Fruit fly (Drosophila melanogaster) whole organism, embryonic: Measurements from ENCODE around the gene mfas.

Experiments used
- ATbp ChIP-seq: fragments of 200-800 bp; sonication (Bioruptor generic); optimal IDR thresholded peaks from 2 replicates; lab custom pipeline; 2017; ENCODE audit warnings: missing biosample characterization, mild to moderate bottlenecking, missing genetic modification characterization, missing genetic modification reagents
- Aef1 ChIP-seq: fragments of 200-800 bp; sonication (Bioruptor generic); IDR thresholded peaks from 3 replicates; pipeline ENCODE4 v1.3.6; 2022; ENCODE audit warnings: missing biosample characterization, missing genetic modification characterization
- B-H2 ChIP-seq: fragments of 200-800 bp; sonication (Bioruptor generic); optimal IDR thresholded peaks from 2 replicates; lab custom pipeline; 2018; ENCODE audit warnings: missing biosample characterization, mild to moderate bottlenecking, missing genetic modification characterization
- C15 ChIP-seq: fragments of 200-800 bp; sonication (Bioruptor generic); IDR thresholded peaks from 3 replicates; pipeline ENCODE4 v1.3.6; 2022; ENCODE audit warnings: missing biosample characterization, missing genetic modification characterization
- CG10654 ChIP-seq: fragments of 200-800 bp; sonication (Bioruptor generic); optimal IDR thresholded peaks from 2 replicates; lab custom pipeline; 2016; ENCODE audit warnings: missing biosample characterization, missing genetic modification characterization
- CG12769 ChIP-seq: fragments of 200-800 bp; sonication (Bioruptor generic); optimal IDR thresholded peaks from 2 replicates; lab custom pipeline; 2019; ENCODE audit warnings: missing biosample characterization, mild to moderate bottlenecking, missing genetic modification characterization, moderate library complexity
- CG13123 ChIP-seq: fragments of 200-800 bp; sonication (Bioruptor generic); optimal IDR thresholded peaks from 2 replicates; lab custom pipeline; 2016; ENCODE audit warnings: missing biosample characterization, missing genetic modification characterization
- CG14710 ChIP-seq: fragments of 200-800 bp; sonication (Bioruptor generic); optimal IDR thresholded peaks from 3 replicates; lab custom pipeline; 2019; ENCODE audit warnings: missing biosample characterization, mild to moderate bottlenecking, missing genetic modification characterization, moderate library complexity
- CG16779 ChIP-seq: fragments of 200-800 bp; sonication (Bioruptor generic); IDR thresholded peaks from 2 replicates; pipeline ENCODE4 v1.3.6; 2022; ENCODE audit warnings: missing biosample characterization, missing genetic modification characterization
- CG2712 ChIP-seq: fragments of 200-800 bp; optimal IDR thresholded peaks from 3 replicates; lab custom pipeline; 2019; ENCODE audit warnings: missing biosample characterization, mild to moderate bottlenecking, missing genetic modification characterization, moderate library complexity
- CG30431 ChIP-seq: fragments of 200-800 bp; sonication (Bioruptor generic); optimal IDR thresholded peaks from 2 replicates; lab custom pipeline; 2017; ENCODE audit warnings: missing biosample characterization, missing genetic modification characterization
- CG31441 ChIP-seq: fragments of 200-800 bp; sonication (Bioruptor generic); IDR thresholded peaks from 2 replicates; pipeline ENCODE4 v1.3.6; 2022; ENCODE audit warnings: missing biosample characterization, missing genetic modification characterization
- CG32532 ChIP-seq: fragments of 200-800 bp; sonication (Bioruptor generic); IDR thresholded peaks from 2 replicates; pipeline ENCODE4 v1.3.6; 2022; ENCODE audit warnings: missing biosample characterization, missing genetic modification characterization
- CG34224 ChIP-seq: fragments of 200-800 bp; sonication (Bioruptor generic); IDR thresholded peaks from 3 replicates; pipeline ENCODE4 v1.3.6; 2022; ENCODE audit warnings: missing biosample characterization, missing genetic modification characterization; ENCODE audit not compliant: partially characterized antibody
- CG4328 ChIP-seq: fragments of 200-800 bp; sonication (Bioruptor generic); optimal IDR thresholded peaks from 3 replicates; lab custom pipeline; 2017; ENCODE audit warnings: missing biosample characterization, missing genetic modification reagents, missing genetic modification characterization
- CG4404 ChIP-seq: fragments of 200-800 bp; sonication (Bioruptor generic); IDR thresholded peaks from 2 replicates; pipeline ENCODE4 v1.3.6; 2022; ENCODE audit warnings: missing biosample characterization, missing genetic modification characterization
- CG4820 ChIP-seq: fragments of 200-800 bp; sonication (Bioruptor generic); optimal IDR thresholded peaks from 3 replicates; lab custom pipeline; 2016; ENCODE audit warnings: missing biosample characterization, missing genetic modification characterization
- CG6272 ChIP-seq: fragments of 200-800 bp; sonication (Bioruptor generic); IDR thresholded peaks from 2 replicates; pipeline ENCODE4 v1.3.6; 2022; ENCODE audit warnings: missing biosample characterization, missing genetic modification characterization
- CG6791 ChIP-seq: fragments of 200-800 bp; sonication (Bioruptor generic); IDR thresholded peaks from 3 replicates; pipeline ENCODE4 v1.3.6; 2022; ENCODE audit warnings: missing biosample characterization, missing genetic modification characterization; ENCODE audit not compliant: partially characterized antibody
- CG7271 ChIP-seq: fragments of 200-800 bp; sonication (Bioruptor generic); optimal IDR thresholded peaks from 2 replicates; lab custom pipeline; 2018; ENCODE audit warnings: missing biosample characterization, mild to moderate bottlenecking, missing genetic modification characterization, moderate library complexity
- CG7745 ChIP-seq: fragments of 200-800 bp; sonication (Bioruptor generic); optimal IDR thresholded peaks from 2 replicates; lab custom pipeline; 2018; ENCODE audit warnings: missing biosample characterization, mild to moderate bottlenecking, missing genetic modification characterization, moderate library complexity
- CG8765 ChIP-seq: fragments of 200-800 bp; sonication (Bioruptor generic); IDR thresholded peaks from 2 replicates; pipeline ENCODE4 v1.3.6; 2022; ENCODE audit warnings: missing biosample characterization, missing genetic modification characterization
- Fer1 ChIP-seq: fragments of 200-800 bp; sonication (Bioruptor generic); optimal IDR thresholded peaks from 2 replicates; lab custom pipeline; 2017; ENCODE audit warnings: missing biosample characterization, mild to moderate bottlenecking, missing genetic modification characterization
- Gsc ChIP-seq: fragments of 200-800 bp; sonication (Bioruptor generic); IDR thresholded peaks from 2 replicates; pipeline ENCODE4 v1.3.6; 2022; ENCODE audit warnings: missing biosample characterization, missing genetic modification characterization
- H15 ChIP-seq: fragments of 200-800 bp; sonication (Bioruptor generic); IDR thresholded peaks from 3 replicates; pipeline ENCODE4 v1.3.6; 2022; ENCODE audit warnings: missing biosample characterization, missing genetic modification characterization
- Lhr ChIP-seq: fragments of 200-800 bp; sonication (Bioruptor generic); optimal IDR thresholded peaks from 3 replicates; lab custom pipeline; 2017; ENCODE audit warnings: mild to moderate bottlenecking, missing biosample characterization, missing genetic modification reagents, missing genetic modification characterization
- Oli ChIP-seq: fragments of 200-800 bp; sonication (Bioruptor generic); optimal IDR thresholded peaks from 2 replicates; lab custom pipeline; 2018; ENCODE audit warnings: missing biosample characterization, mild to moderate bottlenecking, missing genetic modification characterization, moderate library complexity
- Xbp1 ChIP-seq: fragments of 200-800 bp; sonication (Bioruptor generic); optimal IDR thresholded peaks from 3 replicates; lab custom pipeline; 2016; ENCODE audit warnings: missing biosample characterization, mild to moderate bottlenecking, missing genetic modification characterization
- ab ChIP-seq: fragments of 200-800 bp; sonication (Bioruptor generic); optimal IDR thresholded peaks from 2 replicates; lab custom pipeline; 2016; ENCODE audit warnings: missing biosample characterization, missing genetic modification characterization
- az2 ChIP-seq: fragments of 200-800 bp; sonication (Bioruptor generic); optimal IDR thresholded peaks from 3 replicates; lab custom pipeline; 2016; ENCODE audit warnings: missing biosample characterization, missing genetic modification characterization
- cad ChIP-seq: fragments of >200 bp; optimal IDR thresholded peaks from 2 replicates; lab custom pipeline; 2017; ENCODE audit warnings: missing biosample characterization, missing genetic modification characterization
- chinmo ChIP-seq: fragments of 200-800 bp; sonication (Bioruptor generic); IDR thresholded peaks from 4 replicates; pipeline ENCODE4 v1.3.6; 2022; ENCODE audit warnings: missing biosample characterization, missing genetic modification characterization; ENCODE audit not compliant: partially characterized antibody
- chm ChIP-seq: fragments of 200-800 bp; sonication (Bioruptor generic); IDR thresholded peaks from 2 replicates; pipeline ENCODE4 v1.3.6; 2022; ENCODE audit warnings: missing biosample characterization, missing genetic modification characterization
- crol ChIP-seq: fragments of 200-800 bp; sonication (Bioruptor generic); IDR thresholded peaks from 2 replicates; pipeline ENCODE4 v1.3.6; 2022; ENCODE audit warnings: missing biosample characterization, missing genetic modification characterization
- cwo ChIP-seq: fragments of 200-800 bp; sonication (Bioruptor generic); optimal IDR thresholded peaks from 3 replicates; lab custom pipeline; 2017; ENCODE audit warnings: missing biosample characterization, missing genetic modification characterization, mild to moderate bottlenecking, moderate library complexity, missing genetic modification reagents
- dpn ChIP-seq, 2 experiments: fragments of 200-800 bp; sonication (Bioruptor generic); optimal IDR thresholded peaks; 3 replicates each; lab custom pipeline; 2016; ENCODE audit warnings: missing biosample characterization in 2 of 2, missing genetic modification characterization in 2 of 2
- ems ChIP-seq: fragments of 200-800 bp; sonication (Bioruptor generic); optimal IDR thresholded peaks from 3 replicates; lab custom pipeline; 2016; ENCODE audit warnings: missing biosample characterization, missing genetic modification characterization
- grn ChIP-seq: fragments of 200-800 bp; sonication (Bioruptor generic); optimal IDR thresholded peaks from 3 replicates; lab custom pipeline; 2017; ENCODE audit warnings: missing biosample characterization, missing genetic modification characterization
- inv ChIP-seq: fragments of 200-800 bp; sonication (Bioruptor generic); IDR thresholded peaks from 2 replicates; pipeline ENCODE4 v1.3.6; 2022; ENCODE audit warnings: missing biosample characterization, missing genetic modification characterization; ENCODE audit not compliant: partially characterized antibody
- org-1 ChIP-seq: fragments of 200-800 bp; sonication (Bioruptor generic); optimal IDR thresholded peaks from 2 replicates; lab custom pipeline; 2017; ENCODE audit warnings: missing biosample characterization, missing genetic modification characterization
- pan ChIP-seq, 4 experiments: fragments of >200 bp in 3 of 4; fragments of 200-800 bp in 1 of 4; sonication (Bioruptor generic) in 1 of 4; optimal IDR thresholded peaks in 3 of 4; IDR thresholded peaks in 1 of 4; 2 replicates each; pipeline versions ENCODE4 v1.3.6 to Lab custom; 2017 to 2022; ENCODE audit warnings: missing biosample characterization in 2 of 4, missing genetic modification characterization in 2 of 4, mixed read lengths in 1 of 4
- pho ChIP-seq: fragments of 200-800 bp; sonication (Bioruptor generic); optimal IDR thresholded peaks from 2 replicates; lab custom pipeline; 2016; ENCODE audit warnings: missing biosample characterization, missing genetic modification characterization
- schlank ChIP-seq: fragments of 200-800 bp; sonication (Bioruptor generic); optimal IDR thresholded peaks from 2 replicates; lab custom pipeline; 2018; ENCODE audit warnings: missing biosample characterization, mild to moderate bottlenecking, missing genetic modification characterization
- scrt ChIP-seq: fragments of 200-800 bp; sonication (Bioruptor generic); optimal IDR thresholded peaks from 2 replicates; lab custom pipeline; 2018; ENCODE audit warnings: missing biosample characterization, mild to moderate bottlenecking, missing genetic modification characterization, moderate library complexity
- sob ChIP-seq: fragments of 200-800 bp; sonication (Bioruptor generic); IDR thresholded peaks from 2 replicates; pipeline ENCODE4 v1.3.6; 2022; ENCODE audit warnings: missing biosample characterization, missing genetic modification characterization
- tgo ChIP-seq: fragments of 200-800 bp; sonication (Bioruptor generic); IDR thresholded peaks from 3 replicates; pipeline ENCODE4 v1.3.6; 2022; ENCODE audit warnings: missing biosample characterization, missing genetic modification characterization
- twi ChIP-seq: fragments of 200-800 bp; optimal IDR thresholded peaks from 2 replicates; lab custom pipeline; 2019; ENCODE audit warnings: missing biosample characterization, mild to moderate bottlenecking, missing genetic modification characterization, moderate library complexity
- unc-4 ChIP-seq: fragments of 200-800 bp; sonication (Bioruptor generic); IDR thresholded peaks from 2 replicates; pipeline ENCODE4 v1.3.6; 2022; ENCODE audit warnings: missing biosample characterization, missing genetic modification characterization; ENCODE audit not compliant: partially characterized antibody
- wek ChIP-seq: fragments of 200-800 bp; sonication (Bioruptor generic); optimal IDR thresholded peaks from 3 replicates; lab custom pipeline; 2018; ENCODE audit warnings: missing biosample characterization, mild to moderate bottlenecking, missing genetic modification characterization, moderate library complexity

The mfas gene

dm6 chr3R:11962739-11963214, 30.3 kb downstream of the mfas start, which contains the start of the genes CG3281 and aurA (continued):
- no peak for TF ChIP-seq wek (GFP tag; lab: Kevin White, UChicago)
- TF ChIP-seq CG2712 = peak; percentile 85
- TF ChIP-seq Gsc = no peak
- TF ChIP-seq scrt (GFP tag; lab: Kevin White, UChicago) = no peak
- TF ChIP-seq ems = peak; percentile 57
- TF ChIP-seq ATbp (GFP tag; lab: Kevin White, UChicago) = no peak
- peak; percentile 81 for TF ChIP-seq CG4404 (GFP tag; lab: Robert Waterston, UW)
- peak; percentile 77 for TF ChIP-seq Lhr (GFP tag; lab: Kevin White, UChicago)
- TF ChIP-seq CG6791 (GFP tag; lab: Robert Waterston, UW) = peak; percentile 92
- TF ChIP-seq unc-4 = peak; percentile 96
- peak; percentile 62 for TF ChIP-seq Fer1
- no peak for TF ChIP-seq C15 (GFP tag; lab: Robert Waterston, UW)
- TF ChIP-seq CG16779 = no peak
- TF ChIP-seq tgo (GFP tag; lab: Robert Waterston, UW) = peak; percentile 49; the same call in 1 of the 3 replicates
- peak; percentile 94 for TF ChIP-seq CG34224
- peak; percentile 49 for TF ChIP-seq CG7271
- no peak for TF ChIP-seq CG7745 (tag; lab: Kevin White, UChicago)
- peak; percentile 72 for TF ChIP-seq CG32532 (GFP tag; lab: Robert Waterston, UW)
- peak; percentile 72 to 83 for TF ChIP-seq dpn (GFP tag; optimal IDR thresholded peaks at IDR 0.05; lab: Kevin White, UChicago)
- TF ChIP-seq inv (GFP tag; lab: Robert Waterston, UW) = peak; percentile 97
- TF ChIP-seq pan (optimal IDR thresholded peaks at IDR 0.05; lab: Kevin White, UChicago) = no peak
- TF ChIP-seq pan (GFP tag; optimal IDR thresholded peaks at IDR 0.05 in 1 of 2, IDR thresholded peaks at IDR 0.05 in 1 of 2) = peak in 1 of 2 experiments; percentile 40
- TF ChIP-seq Aef1 (GFP tag; lab: Robert Waterston, UW) = peak; percentile 57
- peak; percentile 86; the same call in 3 of the 4 replicates for TF ChIP-seq chinmo (GFP tag; lab: Robert Waterston, UW)
- TF ChIP-seq cad = no peak
- no peak for TF ChIP-seq CG12769
- TF ChIP-seq CG31441 (GFP tag; lab: Robert Waterston, UW) = peak; percentile 94
- TF ChIP-seq grn (GFP tag; lab: Kevin White, UChicago) = peak; percentile 92
- TF ChIP-seq CG30431 = no peak
- TF ChIP-seq Xbp1 = peak; percentile 81
- peak; percentile 58 for TF ChIP-seq B-H2
- TF ChIP-seq CG13123 (GFP tag; lab: Kevin White, UChicago) = peak; percentile 60
- TF ChIP-seq CG6272 (GFP tag; lab: Robert Waterston, UW) = peak; percentile 67
- TF ChIP-seq twi (tag; lab: Kevin White, UChicago) = peak; percentile 75
- TF ChIP-seq crol (GFP tag; lab: Robert Waterston, UW) = 0 out of 2 replicates have a peak, but pooled peaks have one; percentile 9
- no peak for TF ChIP-seq cwo (GFP tag; lab: Kevin White, UChicago)
- peak; percentile 82; the same call in 1 of the 2 replicates for TF ChIP-seq sob (GFP tag; lab: Robert Waterston, UW)
- peak; percentile 61 for TF ChIP-seq CG10654 (GFP tag; lab: Kevin White, UChicago)
- TF ChIP-seq CG14710 (tag; lab: Kevin White, UChicago) = peak; percentile 92
- peak; percentile 38; the same call in 1 of the 3 replicates for TF ChIP-seq H15 (GFP tag; lab: Robert Waterston, UW)
- TF ChIP-seq schlank (tag; lab: Kevin White, UChicago) = peak; percentile 27
- peak; percentile 89 for TF ChIP-seq pho (GFP tag; lab: Kevin White, UChicago)
- TF ChIP-seq Oli (tag; lab: Kevin White, UChicago) = peak; percentile 44
- no peak for TF ChIP-seq org-1 (GFP tag; lab: Kevin White, UChicago)
- 0 out of 2 replicates have a peak, but pooled peaks have one; percentile 23 for TF ChIP-seq CG8765 (GFP tag; lab: Robert Waterston, UW)
- peak; percentile 54 for TF ChIP-seq CG4820 (GFP tag; lab: Kevin White, UChicago)
- TF ChIP-seq ab = no peak
- TF ChIP-seq CG4328 = peak; percentile 62
- peak; percentile 50 for TF ChIP-seq az2 (GFP tag; lab: Kevin White, UChicago)
- no peak for TF ChIP-seq chm (GFP tag; lab: Robert Waterston, UW)
